Fruit fly (Drosophila melanogaster) S2 (cell line): Measurements from ENCODE around the gene CG32023.

Experiments used
- CG8478 ChIP-seq: fragments of >200 bp; optimal IDR thresholded peaks from 2 replicates; lab custom pipeline; 2018
- CTCF ChIP-seq, 2 experiments: fragments of >200 bp; optimal IDR thresholded peaks; 2 replicates each; lab custom pipeline; 2018

Gene CG32023

DNA sequence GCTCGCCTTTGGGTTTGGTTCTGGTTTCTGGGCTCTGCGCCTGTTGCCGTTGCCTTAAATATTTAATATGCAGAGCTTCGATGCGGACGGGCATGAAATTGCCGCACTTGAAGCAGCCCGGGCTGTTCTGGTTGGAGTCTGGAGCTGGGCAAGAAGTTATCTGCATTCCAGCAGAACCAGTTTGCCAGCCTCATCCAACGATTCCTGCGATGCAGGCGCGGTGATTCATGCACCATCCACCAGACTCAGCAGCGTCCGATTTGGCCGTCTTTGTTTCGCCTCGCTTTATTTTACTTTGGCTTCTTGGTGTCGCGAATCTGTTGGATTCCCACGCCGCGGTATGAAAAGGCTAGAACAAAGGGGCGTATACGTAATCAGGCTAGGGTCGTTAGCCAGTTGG lies 15.5 kb upstream of the CG32023 start:
- no peak for TF ChIP-seq CG8478 (lab: Kevin White, UChicago)
- TF ChIP-seq CTCF (optimal IDR thresholded peaks at IDR 0.05; lab: Kevin White, UChicago), result no peak

dm6 chr3L:8813484-8813883 lies 9.5 kb upstream of the CG32023 start:
- TF ChIP-seq CG8478 (lab: Kevin White, UChicago) (no peak), CTCF (optimal IDR thresholded peaks at IDR 0.05; lab: Kevin White, UChicago) (no peak)

- TF ChIP-seq CG8478 (lab: Kevin White, UChicago) (no peak), CTCF (optimal IDR thresholded peaks at IDR 0.05; lab: Kevin White, UChicago) (no peak)
These were observed 6.1 kb upstream of the CG32023 start, which contains the start of gene CG13309 for dm6 chr3L:8810095-8810494. CG13309 (plus strand) TSS chr3L:8810395.

DNA sequence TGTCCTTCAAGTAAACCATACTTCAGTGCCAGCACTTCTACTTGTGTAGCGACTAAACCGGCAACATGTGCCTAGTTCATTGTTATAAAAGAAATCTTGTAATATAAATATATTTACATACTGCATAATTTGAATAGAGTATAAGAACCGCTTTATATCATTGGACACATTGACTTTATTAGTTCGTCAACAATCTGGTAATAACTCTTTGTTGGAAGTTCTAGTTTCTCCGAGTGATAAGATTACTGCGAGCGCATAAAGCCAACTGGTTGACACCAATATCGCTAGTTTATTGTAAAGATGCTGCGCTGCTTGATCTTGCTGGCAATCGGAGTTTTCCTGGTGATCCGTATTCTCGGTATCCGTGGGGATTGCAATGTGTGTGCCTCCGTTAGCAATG lies 4.3 kb upstream of the CG32023 start, which contains the start of gene CG13308:
Gene CG13308 (plus strand): TSS at position 301 of the 400 bp plus-strand sequence.
- TF ChIP-seq CG8478 (lab: Kevin White, UChicago), result no peak
- TF ChIP-seq CTCF (optimal IDR thresholded peaks at IDR 0.05; lab: Kevin White, UChicago), result no peak

DNA sequence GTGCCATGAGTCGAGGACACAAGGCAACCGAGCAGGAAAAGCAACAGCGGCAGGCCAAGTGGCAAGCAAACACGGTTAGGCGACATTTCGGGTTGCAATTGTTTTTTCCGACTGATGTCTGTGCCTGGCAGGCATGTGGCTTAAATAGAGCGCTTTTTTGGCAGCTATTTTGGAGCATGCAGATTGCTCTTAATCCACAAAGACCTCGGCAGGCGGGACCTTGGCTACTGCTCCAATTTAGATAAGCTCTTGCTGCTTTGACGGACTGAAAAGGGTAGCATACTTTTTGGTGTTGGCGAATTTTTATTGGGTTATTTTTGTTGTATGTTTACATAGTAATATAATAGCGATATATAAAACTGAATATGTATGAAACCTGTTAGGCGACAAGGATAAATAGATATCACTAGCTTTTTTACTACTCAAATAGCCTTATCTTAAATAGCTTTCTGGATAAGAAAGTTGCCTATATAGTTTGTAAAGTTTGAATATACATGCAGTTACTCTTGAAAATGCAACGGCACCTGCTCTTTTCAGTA lies 3.2 kb upstream of the CG32023 start, which contains the start of the genes CG13312 and CG32024:
Gene CG13312 (minus strand): TSS at position 101 of the 539 bp plus-strand sequence.
Gene CG32024 (plus strand): TSS at position 489 of the 539 bp plus-strand sequence.
- TF ChIP-seq CG8478 (lab: Kevin White, UChicago), result no peak
- TF ChIP-seq CTCF (optimal IDR thresholded peaks at IDR 0.05; lab: Kevin White, UChicago), result no peak

DNA sequence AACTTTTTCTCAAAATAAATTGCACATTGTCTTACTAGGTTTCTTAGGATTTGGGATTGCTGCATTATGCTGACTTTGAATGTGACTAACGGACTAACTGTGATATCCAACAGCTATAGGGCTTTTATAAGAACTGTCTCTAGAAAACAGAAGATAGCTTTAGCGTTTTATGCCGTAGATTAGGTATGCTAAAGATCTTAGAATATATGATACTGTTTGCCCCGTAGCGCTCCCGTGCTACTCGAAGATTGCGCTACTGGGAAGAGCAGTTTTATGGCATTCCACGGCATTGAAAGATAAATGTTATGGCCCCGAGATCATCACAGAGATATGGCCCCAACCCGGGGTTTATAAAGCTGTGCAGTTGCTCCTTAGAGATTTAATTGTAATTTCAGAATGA lies 1.9 kb downstream of the CG32023 start, which contains the start of the genes CG13311 and CG34426:
Gene CG13311 (minus strand): TSS at position 101 of the 400 bp plus-strand sequence.
Gene CG34426 (plus strand): TSS at position 400 of the 400 bp plus-strand sequence.
- TF ChIP-seq CTCF (optimal IDR thresholded peaks at IDR 0.05; lab: Kevin White, UChicago) (no peak), CG8478 (lab: Kevin White, UChicago) (no peak)

DNA sequence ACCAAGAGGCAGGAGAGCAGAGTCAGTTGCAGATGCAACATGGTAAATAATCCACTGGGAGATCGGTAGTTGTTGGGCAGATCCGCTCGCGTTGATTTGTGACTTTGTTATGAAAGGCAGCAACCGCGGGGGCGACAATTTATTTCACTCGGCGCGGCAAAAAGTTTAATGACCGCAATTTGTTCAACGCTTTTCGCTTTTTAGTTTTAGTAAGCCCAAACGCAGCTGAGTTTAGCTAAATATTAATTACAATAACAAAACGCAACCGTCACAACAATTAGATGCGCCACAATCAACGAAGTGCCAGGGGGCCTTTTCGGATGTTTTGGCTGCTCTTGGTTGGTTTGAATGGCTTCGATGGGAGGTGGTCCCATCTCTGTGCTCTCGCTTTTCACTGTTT lies 3.5 kb downstream of the CG32023 start, which contains the start of gene CG13310:
Gene CG13310 (minus strand): TSS at position 101 of the 400 bp plus-strand sequence.
- TF ChIP-seq CG8478 (lab: Kevin White, UChicago) (no peak), CTCF (optimal IDR thresholded peaks at IDR 0.05; lab: Kevin White, UChicago) (no peak)

DNA sequence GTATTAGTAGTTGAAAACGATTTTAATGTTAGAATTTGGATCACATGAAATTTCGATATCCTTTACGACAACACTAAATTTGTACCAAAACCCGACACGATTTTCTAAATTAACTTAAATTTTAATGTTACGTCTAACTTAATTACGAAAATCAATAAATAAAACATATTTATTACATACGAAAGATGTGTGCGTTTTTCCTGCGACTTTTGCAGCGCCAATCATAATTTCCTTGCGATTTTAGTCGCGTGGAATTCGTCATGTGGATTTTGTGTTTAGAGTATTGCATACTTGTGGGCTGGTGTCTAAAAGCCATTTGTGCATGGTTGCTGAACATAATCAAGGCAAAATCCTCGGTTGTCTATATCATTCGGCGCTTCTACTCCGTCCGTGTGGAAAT lies 5.4 kb downstream of the CG32023 start:
- TF ChIP-seq CG8478 (lab: Kevin White, UChicago), result no peak
- TF ChIP-seq CTCF (optimal IDR thresholded peaks at IDR 0.05; lab: Kevin White, UChicago), result no peak

DNA sequence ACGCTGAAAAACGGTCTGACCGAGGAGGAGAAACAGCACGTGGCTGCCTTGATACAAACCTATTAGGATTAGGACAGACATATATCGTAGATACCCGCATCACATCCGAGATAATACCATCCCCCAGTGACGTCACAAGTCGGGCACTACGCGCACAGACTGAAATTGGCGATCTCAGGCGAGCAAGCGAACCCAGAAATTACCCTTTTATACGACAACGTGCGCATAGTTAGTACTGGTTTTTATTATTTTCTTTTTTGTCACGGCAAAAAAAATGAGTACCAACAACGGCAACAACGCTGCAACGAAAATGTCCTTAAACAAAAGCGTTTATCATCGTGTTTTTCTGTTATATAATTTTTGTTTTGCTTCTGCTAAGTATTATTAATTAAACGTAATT lies 5.9 kb downstream of the CG32023 start:
- TF ChIP-seq CTCF (optimal IDR thresholded peaks at IDR 0.05; lab: Kevin White, UChicago) (no peak), CG8478 (lab: Kevin White, UChicago) (no peak)

dm6 chr3L:8788445-8788844 lies 15.5 kb downstream of the CG32023 start, which contains the start of gene Acbp5:
Acbp5 (minus strand) TSS chr3L:8788545.
- TF ChIP-seq CG8478 (lab: Kevin White, UChicago) (no peak), CTCF (optimal IDR thresholded peaks at IDR 0.05; lab: Kevin White, UChicago) (no peak)

dm6 chr3L:8787701-8788100 lies 16.3 kb downstream of the CG32023 start:
- TF ChIP-seq CG8478 (lab: Kevin White, UChicago) (no peak), CTCF (optimal IDR thresholded peaks at IDR 0.05; lab: Kevin White, UChicago) (no peak)

- TF ChIP-seq CG8478 (lab: Kevin White, UChicago) (no peak), CTCF (optimal IDR thresholded peaks at IDR 0.05; lab: Kevin White, UChicago) (no peak)
These were observed 16.7 kb downstream of the CG32023 start for dm6 chr3L:8787240-8787639.

DNA sequence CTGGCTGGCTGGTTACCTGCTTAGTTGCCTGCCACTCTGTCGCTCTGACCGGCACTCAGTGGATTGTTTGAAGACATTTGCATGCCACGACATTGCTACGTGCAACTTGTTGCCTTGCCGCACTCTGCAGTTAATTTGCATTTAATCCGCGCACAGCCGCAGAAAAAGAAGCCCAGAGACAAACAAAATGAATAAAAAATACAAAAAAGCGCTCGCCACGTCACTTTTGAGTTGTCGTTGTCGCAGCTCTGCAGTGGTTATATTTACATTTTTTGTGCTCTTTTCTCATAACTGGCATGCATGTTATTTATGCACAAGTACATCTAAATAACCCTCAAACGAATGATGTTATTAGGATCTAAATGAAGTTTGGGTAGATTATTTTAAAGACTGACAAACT lies 20.7 kb downstream of the CG32023 start:
- TF ChIP-seq CG8478 (lab: Kevin White, UChicago) (no peak), CTCF (optimal IDR thresholded peaks at IDR 0.05; lab: Kevin White, UChicago) (no peak)

dm6 chr3L:8781993-8782392 lies 22.0 kb downstream of the CG32023 start:
- TF ChIP-seq CG8478 (lab: Kevin White, UChicago), result no peak
- TF ChIP-seq CTCF (optimal IDR thresholded peaks at IDR 0.05; lab: Kevin White, UChicago), result no peak

DNA sequence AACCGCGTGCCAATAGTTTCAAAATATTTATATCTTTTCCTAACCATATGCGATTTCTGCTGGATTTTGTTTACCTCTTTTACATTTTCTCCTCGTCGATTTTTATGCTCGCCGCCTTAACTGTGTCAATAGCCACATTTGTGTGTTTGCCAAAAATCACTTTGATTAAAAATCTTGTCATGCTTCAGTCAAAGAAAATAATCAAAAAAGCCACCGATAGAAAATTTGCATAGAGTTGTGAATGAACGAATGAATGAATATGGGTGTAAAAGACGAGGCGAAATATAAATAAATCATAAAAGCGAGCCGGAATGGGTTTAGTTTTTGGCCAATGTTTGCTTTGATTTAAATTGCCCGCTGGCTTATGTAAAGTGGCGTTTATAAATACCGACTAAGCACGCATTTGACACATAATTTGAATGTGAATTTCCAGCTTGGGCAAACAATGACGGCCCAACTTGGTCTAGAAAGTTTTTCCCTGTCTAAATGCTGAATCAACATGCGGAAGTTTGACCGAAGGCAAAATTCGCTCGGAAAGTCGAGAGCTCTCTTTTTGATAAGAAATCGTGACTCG lies 23.2 kb downstream of the CG32023 start:
- TF ChIP-seq CTCF (optimal IDR thresholded peaks at IDR 0.05; lab: Kevin White, UChicago), result no peak
- no peak for TF ChIP-seq CG8478 (lab: Kevin White, UChicago)
